Worm (Caenorhabditis elegans) whole organism, young adult: ENCODE measurements around the gene lrpc-1.

Experiments
- ama-1 ChIP-seq, 3 experiments: fragments of 150-350 bp in 1 of 3; sonication (generic microtip) in 2 of 3; optimal IDR thresholded peaks; 2 replicates each; lab custom pipeline; 2014 to 2018; ENCODE audit warnings: missing biosample characterization in 2 of 3, missing genetic modification characterization in 2 of 3, missing genetic modification reagents in 2 of 3
- attf-5 ChIP-seq: fragments of 200-800 bp; sonication (Bioruptor generic); optimal IDR thresholded peaks from 2 replicates; lab custom pipeline; 2018; ENCODE audit warnings: mild to moderate bottlenecking, missing genetic modification characterization, missing compliant biosample characterization
- ccch-3 ChIP-seq: fragments of 200-800 bp; sonication (Bioruptor generic); optimal IDR thresholded peaks from 2 replicates; lab custom pipeline; 2018; ENCODE audit warnings: mild to moderate bottlenecking, missing genetic modification characterization, missing compliant biosample characterization
- chd-7 ChIP-seq: sonication (generic microtip); optimal IDR thresholded peaks from 2 replicates; lab custom pipeline; 2016; ENCODE audit warnings: mild to moderate bottlenecking, missing genetic modification characterization, moderate library complexity, missing compliant biosample characterization
- hmg-20 ChIP-seq: fragments of 200-800 bp; sonication (Bioruptor generic); IDR thresholded peaks from 2 replicates; pipeline ENCODE4 v1.3.6; 2022; ENCODE audit warnings: missing genetic modification reagents, missing genetic modification characterization, missing compliant biosample characterization
- let-526 ChIP-seq: fragments of 200-800 bp; sonication (Bioruptor generic); IDR thresholded peaks from 2 replicates; pipeline ENCODE4 v1.3.6; 2022; ENCODE audit warnings: missing genetic modification reagents, missing genetic modification characterization, missing compliant biosample characterization
- pbrm-1 ChIP-seq: fragments of 200-800 bp; sonication (Bioruptor generic); IDR thresholded peaks from 2 replicates; pipeline ENCODE4 v1.3.6; 2022; ENCODE audit warnings: missing genetic modification reagents, missing genetic modification characterization, missing compliant biosample characterization
- pha-4 ChIP-seq: fragments of 150-350 bp; sonication (generic microtip); optimal IDR thresholded peaks from 2 replicates; lab custom pipeline; 2014; ENCODE audit warnings: missing biosample characterization, missing genetic modification reagents, missing genetic modification characterization
- sea-2 ChIP-seq: fragments of 200-800 bp; sonication (Bioruptor generic); IDR thresholded peaks from 2 replicates; pipeline ENCODE4 v1.3.6; 2022; ENCODE audit warnings: missing genetic modification characterization, missing compliant biosample characterization
- snpc-4 ChIP-seq, 5 experiments: fragments of 150-350 bp in 1 of 5; sonication (generic microtip) in 4 of 5; optimal IDR thresholded peaks; 2 replicates each; lab custom pipeline; 2014 to 2018; ENCODE audit warnings: missing genetic modification characterization in 5 of 5, missing biosample characterization in 3 of 5, antibody characterized with exemption in 2 of 5, mild to moderate bottlenecking in 2 of 5, missing compliant biosample characterization in 2 of 5, missing genotype in 2 of 5, moderate library complexity in 2 of 5, missing genetic modification reagents in 1 of 5

- TF ChIP-seq sea-2 (GFP tag; lab: Robert Waterston, UW): no peak
- no peak for TF ChIP-seq ama-1 (optimal IDR thresholded peaks at IDR 0.05; lab: Kevin White, UChicago)
- TF ChIP-seq ama-1 (GFP tag; optimal IDR thresholded peaks at IDR 0.05; lab: Kevin White, UChicago): no peak
- TF ChIP-seq let-526 (GFP tag; lab: Robert Waterston, UW): no peak
- TF ChIP-seq ccch-3: no peak
- TF ChIP-seq attf-5 (GFP tag; lab: Kevin White, UChicago): no peak
- TF ChIP-seq pha-4 (tag; lab: Kevin White, UChicago): no peak
- TF ChIP-seq chd-7 (tag; lab: Kevin White, UChicago): no peak
- no peak for TF ChIP-seq snpc-4 (GFP tag; optimal IDR thresholded peaks at IDR 0.05; lab: Kevin White, UChicago)
- TF ChIP-seq snpc-4 (tag; optimal IDR thresholded peaks at IDR 0.05; lab: Kevin White, UChicago): no peak
- TF ChIP-seq hmg-20: no peak
- no peak for TF ChIP-seq pbrm-1 (GFP tag; lab: Robert Waterston, UW)
Measured at ce11 chrV:5610186-5610585, 2.8 kb downstream of the lrpc-1 start.
